Worm (Caenorhabditis elegans): ENCODE data around the gene cutc-1.

ce11 chrIII:8395685-8396084 is 7.7 kb downstream of the cutc-1 start, which contains the start of gene ZK353.3:
- TF ChIP-seq fkh-10 (GFP tag; optimal IDR thresholded peaks at IDR 0.05) = no peak
- TF ChIP-seq nhr-12 (tag; optimal IDR thresholded peaks at IDR 0.05) = no peak
- TF ChIP-seq pqm-1 (tag; optimal IDR thresholded peaks at IDR 0.05) = no peak
- no peak for TF ChIP-seq tbx-2 (tag; optimal IDR thresholded peaks at IDR 0.05)
- TF ChIP-seq unc-62 (GFP tag; optimal IDR thresholded peaks at IDR 0.05) = no peak
- TF ChIP-seq nhr-76 (tag; optimal IDR thresholded peaks at IDR 0.05) = no peak
- no peak for TF ChIP-seq snpc-4 (tag; optimal IDR thresholded peaks at IDR 0.05)
- no peak for TF ChIP-seq nhr-237 (tag; optimal IDR thresholded peaks at IDR 0.05)
- TF ChIP-seq ama-1 (optimal IDR thresholded peaks at IDR 0.05) = no peak
- no peak for TF ChIP-seq fos-1 (tag; optimal IDR thresholded peaks at IDR 0.05)
- no peak for TF ChIP-seq jun-1 (tag; optimal IDR thresholded peaks at IDR 0.05)
- TF ChIP-seq ztf-11 (tag; optimal IDR thresholded peaks at IDR 0.05) = no peak
